Fruit fly (Drosophila melanogaster): ENCODE results near the gene CG32579.

Gene CG32579

DNA sequence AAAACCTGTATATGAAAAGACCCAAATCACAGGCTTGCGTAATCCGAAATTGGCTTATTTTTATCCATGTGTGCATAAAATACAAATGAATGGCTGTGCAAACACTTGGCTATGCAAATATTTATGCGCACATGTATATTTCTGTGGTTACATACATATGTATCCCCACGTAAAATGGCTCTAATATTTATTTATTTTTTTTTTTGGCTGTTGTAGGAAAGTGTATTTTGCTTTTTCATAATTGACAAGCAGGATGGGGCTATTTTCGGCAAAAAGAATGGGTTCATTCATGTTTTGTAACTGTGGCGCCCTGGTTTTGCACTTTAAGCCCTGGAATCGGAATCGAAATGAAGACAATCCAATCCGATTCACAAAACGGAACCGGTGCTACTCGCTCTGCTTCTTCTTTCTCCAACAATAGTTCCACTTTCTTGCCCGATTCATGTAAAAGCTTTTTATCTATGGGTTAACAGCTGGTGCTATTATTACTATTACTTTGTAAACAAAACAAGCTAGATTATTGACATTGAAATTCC, 12.1 kb downstream of the CG32579 start (continued):
- TF ChIP-seq CG9797 (GFP tag; optimal IDR thresholded peaks at IDR 0.05) (no peak), twi (tag; optimal IDR thresholded peaks at IDR 0.05) (no peak), CG1603 (tag; optimal IDR thresholded peaks at IDR 0.05) (peak; percentile 37), salm (tag; optimal IDR thresholded peaks at IDR 0.05) (no peak), Lpt (GFP tag; optimal IDR thresholded peaks at IDR 0.05) (no peak), CG18476 (GFP tag; optimal IDR thresholded peaks at IDR 0.05) (peak; percentile 52), br (optimal IDR thresholded peaks at IDR 0.05) (no peak), Six4 (GFP tag; optimal IDR thresholded peaks at IDR 0.05) (peak; percentile 46), CG10979 (tag; optimal IDR thresholded peaks at IDR 0.05) (peak; percentile 21), Hr3 (GFP tag; optimal IDR thresholded peaks at IDR 0.05) (peak; percentile 52), Sry-β (GFP tag; optimal IDR thresholded peaks at IDR 0.05) (no peak), CG10543 (GFP tag; optimal IDR thresholded peaks at IDR 0.05) (peak; percentile 79), CG6765 (GFP tag; optimal IDR thresholded peaks at IDR 0.05) (peak; percentile 74), bcd (GFP tag; optimal IDR thresholded peaks at IDR 0.05) (peak; percentile 75), MESR4 (GFP tag; optimal IDR thresholded peaks at IDR 0.05) (peak; percentile 17), fu2 (GFP tag; optimal IDR thresholded peaks at IDR 0.05) (peak; percentile 60), schlank (tag; optimal IDR thresholded peaks at IDR 0.05) (peak; percentile 64), Elba2 (GFP tag; optimal IDR thresholded peaks at IDR 0.05) (no peak), CG4282 (GFP tag; optimal IDR thresholded peaks at IDR 0.05) (peak; percentile 53), tll (GFP tag; optimal IDR thresholded peaks at IDR 0.05) (no peak), Doc2 (GFP tag; IDR thresholded peaks at IDR 0.05) (no peak), mam (GFP tag; optimal IDR thresholded peaks at IDR 0.05) (peak; percentile 71), TFAM (GFP tag; optimal IDR thresholded peaks at IDR 0.05) (no peak), Sox100B (GFP tag; optimal IDR thresholded peaks at IDR 0.05) (peak; percentile 47), sima (GFP tag; optimal IDR thresholded peaks at IDR 0.05) (peak; percentile 39), ara (GFP tag; IDR thresholded peaks at IDR 0.05) (peak; percentile 71), otp (GFP tag; IDR thresholded peaks at IDR 0.05) (peak; percentile 78; the same call in 2 of the 3 replicates), CG4328 (GFP tag; optimal IDR thresholded peaks at IDR 0.05) (peak; percentile 64), CG3726 (GFP tag; IDR thresholded peaks at IDR 0.05) (no peak; the same call in 2 of the 3 replicates), GATAe (GFP tag; conservative IDR thresholded peaks at IDR 0.05) (no peak), rib (GFP tag; IDR thresholded peaks at IDR 0.05) (peak; percentile 86), Meics (GFP tag; optimal IDR thresholded peaks at IDR 0.05) (peak; percentile 78), D (optimal IDR thresholded peaks at IDR 0.05) (no peak), D (GFP tag; optimal IDR thresholded peaks at IDR 0.05) (peak; percentile 40), CG9437 (GFP tag; optimal IDR thresholded peaks at IDR 0.05) (peak; percentile 63), D19B (GFP tag; optimal IDR thresholded peaks at IDR 0.05) (peak; percentile 41), jing (GFP tag; optimal IDR thresholded peaks at IDR 0.05) (no peak), Ets97D (GFP tag; optimal IDR thresholded peaks at IDR 0.05) (peak; percentile 39), Jarid2 (GFP tag; optimal IDR thresholded peaks at IDR 0.05) (no peak), Atf6 (GFP tag; IDR thresholded peaks at IDR 0.05) (peak; percentile 84), Spps (tag; optimal IDR thresholded peaks at IDR 0.05) (no peak), CG14860 (GFP tag; IDR thresholded peaks at IDR 0.05; ENCODE audit: partially characterized antibody) (no peak), CG11560 (tag; IDR thresholded peaks at IDR 0.05) (no peak), klu (GFP tag; IDR thresholded peaks at IDR 0.05) (0 out of 2 replicates have a peak, but pooled peaks have one; percentile 40), Xbp1 (GFP tag; optimal IDR thresholded peaks at IDR 0.05) (peak; percentile 79), CG8478 (optimal IDR thresholded peaks at IDR 0.05) (no peak), cwo (GFP tag; optimal IDR thresholded peaks at IDR 0.05) (peak; percentile 59), bab2 (GFP tag; optimal IDR thresholded peaks at IDR 0.05) (peak; percentile 70), CG18599 (GFP tag; optimal IDR thresholded peaks at IDR 0.05) (peak; percentile 82), lab (GFP tag; optimal IDR thresholded peaks at IDR 0.05) (peak; percentile 84), Lim3 (GFP tag; IDR thresholded peaks at IDR 0.05) (0 out of 2 replicates have a peak, but pooled peaks have one; percentile 15)
